Fruit fly (Drosophila melanogaster) whole organism, embryonic: ENCODE results near the gene CG46317.

ENCODE experiments used
- Antp ChIP-seq: fragments of 200-800 bp; sonication (Bioruptor generic); optimal IDR thresholded peaks from 3 replicates; lab custom pipeline; 2016; ENCODE audit warnings: missing biosample characterization, missing genetic modification characterization
- Atf3 ChIP-seq: fragments of 200-800 bp; sonication (Bioruptor generic); optimal IDR thresholded peaks from 3 replicates; lab custom pipeline; 2016; ENCODE audit warnings: missing biosample characterization, missing genetic modification characterization
- Awh ChIP-seq: fragments of 200-800 bp; sonication (Bioruptor generic); IDR thresholded peaks from 2 replicates; pipeline ENCODE4, ENCODE4 v1.3.6; 2022; ENCODE audit warnings: missing biosample characterization, missing genetic modification characterization
- Bdp1 ChIP-seq: fragments of 200-800 bp; sonication (Bioruptor generic); optimal IDR thresholded peaks from 3 replicates; lab custom pipeline; 2016; ENCODE audit warnings: missing biosample characterization, missing genetic modification characterization
- CG10565 ChIP-seq: fragments of 200-800 bp; sonication (Bioruptor generic); optimal IDR thresholded peaks from 3 replicates; lab custom pipeline; 2016; ENCODE audit warnings: missing biosample characterization, mild to moderate bottlenecking, missing genetic modification characterization
- CG11560 ChIP-seq: fragments of 200-800 bp; sonication (Bioruptor generic); IDR thresholded peaks from 3 replicates; pipeline ENCODE4 v1.3.6; 2022; ENCODE audit warnings: missing biosample characterization, missing genetic modification characterization
- CG12236 ChIP-seq: fragments of 200-800 bp; sonication (Bioruptor generic); optimal IDR thresholded peaks from 2 replicates; lab custom pipeline; 2016; ENCODE audit warnings: missing biosample characterization, missing genetic modification characterization
- CG13424 ChIP-seq: fragments of 200-800 bp; sonication (Bioruptor generic); optimal IDR thresholded peaks from 2 replicates; lab custom pipeline; 2019; ENCODE audit warnings: missing biosample characterization, mild to moderate bottlenecking, missing genetic modification characterization, moderate library complexity
- CG14441 ChIP-seq: fragments of 200-800 bp; sonication (Bioruptor generic); IDR thresholded peaks from 2 replicates; pipeline ENCODE4 v1.3.6; 2022; ENCODE audit warnings: missing biosample characterization, missing genetic modification characterization
- CG14710 ChIP-seq: fragments of 200-800 bp; sonication (Bioruptor generic); optimal IDR thresholded peaks from 3 replicates; lab custom pipeline; 2019; ENCODE audit warnings: missing biosample characterization, mild to moderate bottlenecking, missing genetic modification characterization, moderate library complexity
- CG17359 ChIP-seq: fragments of 200-800 bp; sonication (Bioruptor generic); optimal IDR thresholded peaks from 3 replicates; lab custom pipeline; 2018; ENCODE audit warnings: missing biosample characterization, mild to moderate bottlenecking, missing genetic modification characterization, moderate library complexity
- CG2202 ChIP-seq: fragments of 200-800 bp; sonication (Bioruptor generic); optimal IDR thresholded peaks from 2 replicates; lab custom pipeline; 2018; ENCODE audit warnings: missing biosample characterization, mild to moderate bottlenecking, missing genetic modification characterization
- CG2889 ChIP-seq: fragments of 200-800 bp; sonication (Bioruptor generic); IDR thresholded peaks from 3 replicates; pipeline ENCODE4 v1.3.6; 2022; ENCODE audit warnings: missing biosample characterization, missing genetic modification characterization
- CG4617 ChIP-seq: fragments of 200-800 bp; sonication (Bioruptor generic); optimal IDR thresholded peaks from 3 replicates; lab custom pipeline; 2016; ENCODE audit warnings: missing biosample characterization, missing genetic modification characterization, borderline replicate concordance
- CG4707 ChIP-seq: fragments of 200-800 bp; sonication (Bioruptor generic); optimal IDR thresholded peaks from 2 replicates; lab custom pipeline; 2018; ENCODE audit warnings: missing biosample characterization, mild to moderate bottlenecking, missing genetic modification characterization, moderate library complexity
- CG5953 ChIP-seq: fragments of 200-800 bp; sonication (Bioruptor generic); IDR thresholded peaks from 2 replicates; pipeline ENCODE4 v1.3.6; 2022; ENCODE audit warnings: missing biosample characterization, missing genetic modification characterization
- CG6854 ChIP-seq: fragments of 200-800 bp; sonication (Bioruptor generic); optimal IDR thresholded peaks from 3 replicates; lab custom pipeline; 2017; ENCODE audit warnings: missing biosample characterization, mild to moderate bottlenecking, missing genetic modification characterization
- CG7839 ChIP-seq: fragments of 200-800 bp; sonication (Bioruptor generic); optimal IDR thresholded peaks from 3 replicates; lab custom pipeline; 2018; ENCODE audit warnings: missing biosample characterization, mild to moderate bottlenecking, missing genetic modification characterization, moderate library complexity
- CG9215 ChIP-seq: fragments of 200-800 bp; sonication (Bioruptor generic); IDR thresholded peaks from 2 replicates; pipeline ENCODE4 v1.3.6; 2022; ENCODE audit warnings: missing biosample characterization, missing genetic modification characterization
- CTCF ChIP-seq: fragments of 200-800 bp; sonication (Bioruptor generic); optimal IDR thresholded peaks from 2 replicates; lab custom pipeline; 2017; ENCODE audit warnings: missing biosample characterization, mild to moderate bottlenecking, missing genetic modification characterization, moderate library complexity
- Dbx ChIP-seq: fragments of 200-800 bp; sonication (Bioruptor generic); IDR thresholded peaks from 3 replicates; pipeline ENCODE4 v1.3.6; 2022; ENCODE audit warnings: missing biosample characterization, missing genetic modification characterization
- Deaf1 ChIP-seq: fragments of 200-800 bp; optimal IDR thresholded peaks from 3 replicates; lab custom pipeline; 2019; ENCODE audit warnings: missing biosample characterization, mild to moderate bottlenecking, missing genetic modification characterization, moderate library complexity
- Gsc ChIP-seq: fragments of 200-800 bp; sonication (Bioruptor generic); IDR thresholded peaks from 2 replicates; pipeline ENCODE4 v1.3.6; 2022; ENCODE audit warnings: missing biosample characterization, missing genetic modification characterization
- HLHmδ ChIP-seq: fragments of 200-800 bp; sonication (Bioruptor generic); optimal IDR thresholded peaks from 2 replicates; lab custom pipeline; 2018; ENCODE audit warnings: missing biosample characterization, mild to moderate bottlenecking, missing genetic modification characterization, moderate library complexity
- MESR4 ChIP-seq: fragments of 200-800 bp; sonication (Bioruptor generic); optimal IDR thresholded peaks from 2 replicates; lab custom pipeline; 2018; ENCODE audit warnings: missing biosample characterization, mild to moderate bottlenecking, missing genetic modification characterization, moderate library complexity
- Mrtf ChIP-seq: fragments of 200-800 bp; sonication (Bioruptor generic); IDR thresholded peaks from 3 replicates; pipeline ENCODE4 v1.3.6; 2022; ENCODE audit warnings: missing biosample characterization, missing genetic modification characterization
- Pdp1 ChIP-seq, 2 experiments: fragments of 200-800 bp; sonication (Bioruptor generic); optimal IDR thresholded peaks; 3 replicates each; lab custom pipeline; 2016; ENCODE audit warnings: missing biosample characterization in 2 of 2, missing genetic modification characterization in 2 of 2, mild to moderate bottlenecking in 1 of 2, moderate library complexity in 1 of 2
- Ptx1 ChIP-seq: fragments of 200-800 bp; sonication (Bioruptor generic); IDR thresholded peaks from 2 replicates; pipeline ENCODE4 v1.3.6; 2022; ENCODE audit warnings: missing biosample characterization, missing genetic modification characterization
- Six4 ChIP-seq: fragments of 200-800 bp; sonication (Bioruptor generic); optimal IDR thresholded peaks from 2 replicates; lab custom pipeline; 2016; ENCODE audit warnings: missing biosample characterization, missing genetic modification characterization
- Tbp ChIP-seq: fragments of >200 bp; optimal IDR thresholded peaks from 2 replicates; lab custom pipeline; 2018; ENCODE audit warnings: missing biosample characterization, missing genetic modification characterization
- ap ChIP-seq: fragments of 200-800 bp; sonication (Bioruptor generic); IDR thresholded peaks from 2 replicates; pipeline ENCODE4 v1.3.6; 2022; ENCODE audit warnings: missing biosample characterization, missing genetic modification characterization
- ase ChIP-seq: fragments of 200-800 bp; sonication (Bioruptor generic); IDR thresholded peaks from 3 replicates; pipeline ENCODE4 v1.3.6; 2022; ENCODE audit warnings: missing biosample characterization, missing genetic modification characterization
- bbx ChIP-seq: fragments of 200-800 bp; sonication (Bioruptor generic); IDR thresholded peaks from 2 replicates; pipeline ENCODE4 v1.3.6; 2022; ENCODE audit warnings: missing biosample characterization, missing genetic modification characterization; ENCODE audit not compliant: partially characterized antibody
- cg ChIP-seq: fragments of 200-800 bp; sonication (Bioruptor generic); optimal IDR thresholded peaks from 3 replicates; lab custom pipeline; 2019; ENCODE audit warnings: missing biosample characterization, mild to moderate bottlenecking, missing genetic modification characterization, moderate library complexity
- crc ChIP-seq: fragments of 200-800 bp; sonication (Bioruptor generic); optimal IDR thresholded peaks from 2 replicates; lab custom pipeline; 2016; ENCODE audit warnings: missing biosample characterization, missing genetic modification characterization
- dmrt11E ChIP-seq: fragments of 200-800 bp; sonication (Bioruptor generic); optimal IDR thresholded peaks from 3 replicates; lab custom pipeline; 2018; ENCODE audit warnings: missing biosample characterization, mild to moderate bottlenecking, missing genetic modification characterization, moderate library complexity
- eve ChIP-seq, 2 experiments: fragments of >200 bp; optimal IDR thresholded peaks; 2 replicates each; lab custom pipeline; 2017; ENCODE audit warnings: missing biosample characterization in 2 of 2, missing genetic modification characterization in 2 of 2
- fd102C ChIP-seq: fragments of 200-800 bp; sonication (Bioruptor generic); optimal IDR thresholded peaks from 2 replicates; lab custom pipeline; 2018; ENCODE audit warnings: missing biosample characterization, mild to moderate bottlenecking, missing genetic modification characterization, moderate library complexity
- grau ChIP-seq: fragments of 200-800 bp; optimal IDR thresholded peaks from 3 replicates; lab custom pipeline; 2019; ENCODE audit warnings: missing biosample characterization, mild to moderate bottlenecking, missing genetic modification characterization, moderate library complexity
- hbn ChIP-seq: fragments of 200-800 bp; sonication (Bioruptor generic); IDR thresholded peaks from 2 replicates; pipeline ENCODE4 v1.3.6; 2022; ENCODE audit warnings: missing biosample characterization, missing genetic modification characterization; ENCODE audit not compliant: partially characterized antibody
- hkb ChIP-seq, 2 experiments: fragments of 200-800 bp in 1 of 2; fragments of >200 bp in 1 of 2; sonication (Bioruptor generic) in 1 of 2; IDR thresholded peaks in 1 of 2; optimal IDR thresholded peaks in 1 of 2; 2 replicates each; pipeline versions ENCODE4 v1.3.6 to Lab custom; 2017 to 2022; ENCODE audit warnings: missing biosample characterization in 1 of 2, missing genetic modification characterization in 1 of 2
- kah ChIP-seq: fragments of 200-800 bp; sonication (Bioruptor generic); optimal IDR thresholded peaks from 2 replicates; lab custom pipeline; 2018; ENCODE audit warnings: missing biosample characterization, mild to moderate bottlenecking, missing genetic modification characterization
- lmd ChIP-seq: fragments of 200-800 bp; sonication (Bioruptor generic); IDR thresholded peaks from 2 replicates; pipeline ENCODE4 v1.3.6; 2022; ENCODE audit warnings: missing biosample characterization, missing genetic modification characterization
- oc ChIP-seq: fragments of 200-800 bp; sonication (Bioruptor generic); optimal IDR thresholded peaks from 2 replicates; lab custom pipeline; 2018; ENCODE audit warnings: missing biosample characterization, mild to moderate bottlenecking, missing genetic modification characterization, moderate library complexity
- otp ChIP-seq: fragments of 200-800 bp; sonication (Bioruptor generic); IDR thresholded peaks from 3 replicates; pipeline ENCODE4, ENCODE4 v1.3.6; 2022; ENCODE audit warnings: missing biosample characterization, missing genetic modification characterization
- ranshi ChIP-seq: fragments of 200-800 bp; sonication (Bioruptor generic); IDR thresholded peaks from 2 replicates; pipeline ENCODE4 v1.3.6; 2022; ENCODE audit warnings: missing biosample characterization, missing genetic modification characterization
- so ChIP-seq: fragments of 200-800 bp; sonication (Bioruptor generic); IDR thresholded peaks from 3 replicates; pipeline ENCODE4 v1.3.6; 2022; ENCODE audit warnings: missing biosample characterization, missing genetic modification characterization
- sqz ChIP-seq: fragments of 200-800 bp; sonication (Bioruptor generic); optimal IDR thresholded peaks from 3 replicates; lab custom pipeline; 2018; ENCODE audit warnings: missing biosample characterization, mild to moderate bottlenecking, missing genetic modification characterization
- ttk ChIP-seq: fragments of 200-800 bp; sonication (Bioruptor generic); IDR thresholded peaks from 2 replicates; pipeline ENCODE4 v2.1.2; 2022; ENCODE audit warnings: missing biosample characterization, missing genetic modification characterization
- z ChIP-seq: fragments of 200-800 bp; sonication (Bioruptor generic); IDR thresholded peaks from 3 replicates; pipeline ENCODE4 v1.3.6; 2022; ENCODE audit warnings: missing biosample characterization, missing genetic modification characterization

CG46317 gene

dm6 chrX:14213509-14214154, 47.4 kb upstream of the CG46317 start (continued):
- TF ChIP-seq Tbp (GFP tag; lab: Kevin White, UChicago) (no peak), CG11560 (no peak), CTCF (GFP tag; lab: Kevin White, UChicago) (no peak), CG2202 (tag; lab: Kevin White, UChicago) (peak; percentile 18), CG4617 (GFP tag; lab: Kevin White, UChicago) (no peak), dmrt11E (tag; lab: Kevin White, UChicago) (peak; percentile 7), CG2889 (GFP tag; lab: Robert Waterston, UW) (no peak), so (no peak), grau (tag; lab: Kevin White, UChicago) (peak; percentile 40), bbx (GFP tag; lab: Robert Waterston, UW) (no peak), CG13424 (peak; percentile 51), kah (GFP tag; lab: Kevin White, UChicago) (no peak), CG17359 (peak; percentile 44), CG10565 (GFP tag; lab: Kevin White, UChicago) (no peak), CG4707 (no peak), CG5953 (GFP tag; lab: Robert Waterston, UW) (no peak), ttk (0 out of 2 replicates have a peak, but pooled peaks have one; percentile 18), MESR4 (no peak), Atf3 (GFP tag; lab: Kevin White, UChicago) (no peak), hkb (optimal IDR thresholded peaks at IDR 0.05; lab: Kevin White, UChicago) (no peak), hkb (GFP tag; IDR thresholded peaks at IDR 0.05; lab: Robert Waterston, UW) (peak; percentile 19; the same call in 1 of the 2 replicates), ase (GFP tag; lab: Robert Waterston, UW) (0 out of 3 replicates have a peak, but pooled peaks have one; percentile 11), cg (peak; percentile 64), eve (GFP tag; optimal IDR thresholded peaks at IDR 0.05; lab: Kevin White, UChicago) (peak in 1 of 2 experiments; percentile 53), CG14441 (GFP tag; lab: Robert Waterston, UW) (peak; percentile 31; the same call in 1 of the 2 replicates), ap (GFP tag; lab: Robert Waterston, UW) (no peak), crc (GFP tag; lab: Kevin White, UChicago) (no peak), Deaf1 (tag; lab: Kevin White, UChicago) (peak; percentile 74), Antp (peak; percentile 22), CG6854 (no peak), fd102C (GFP tag; lab: Kevin White, UChicago) (no peak), lmd (GFP tag; lab: Robert Waterston, UW) (no peak), ranshi (no peak), oc (tag; lab: Kevin White, UChicago) (no peak), Awh (GFP tag; lab: Robert Waterston, UW) (no peak), CG14710 (tag; lab: Kevin White, UChicago) (peak; percentile 11), Pdp1 (GFP tag; optimal IDR thresholded peaks at IDR 0.05; lab: Kevin White, UChicago) (peak in 1 of 2 experiments; percentile 28), HLHmδ (no peak), Mrtf (GFP tag; lab: Robert Waterston, UW) (no peak), CG12236 (no peak), sqz (GFP tag; lab: Kevin White, UChicago) (no peak), otp (no peak), Six4 (GFP tag; lab: Kevin White, UChicago) (no peak), hbn (no peak), Gsc (GFP tag; lab: Robert Waterston, UW) (no peak), CG9215 (GFP tag; lab: Robert Waterston, UW) (no peak), z (GFP tag; lab: Robert Waterston, UW) (no peak), Ptx1 (peak; percentile 32; the same call in 1 of the 2 replicates), Bdp1 (GFP tag; lab: Kevin White, UChicago) (no peak), Dbx (GFP tag; lab: Robert Waterston, UW) (0 out of 3 replicates have a peak, but pooled peaks have one; percentile 14), CG7839 (tag; lab: Kevin White, UChicago) (peak; percentile 46)
